Fruit fly (Drosophila melanogaster) whole organism, embryonic: Measurements from ENCODE around the gene CG10793.
A peak's percentile ranks its signal among the peaks of the same experiment; 100 is the strongest.

Source experiments
- Atf-2 ChIP-seq: fragments of 200-800 bp; sonication (Bioruptor generic); optimal IDR thresholded peaks from 2 replicates; lab custom pipeline; 2016; ENCODE audit warnings: missing biosample characterization, missing genetic modification characterization
- CG11723 ChIP-seq: fragments of 200-800 bp; sonication (Bioruptor generic); optimal IDR thresholded peaks from 2 replicates; lab custom pipeline; 2017; ENCODE audit warnings: missing biosample characterization, mild to moderate bottlenecking, missing genetic modification characterization
- CG1233 ChIP-seq: fragments of 200-800 bp; sonication (Bioruptor generic); optimal IDR thresholded peaks from 4 replicates; lab custom pipeline; 2018; ENCODE audit warnings: missing biosample characterization, mild to moderate bottlenecking, missing genetic modification characterization
- CG13123 ChIP-seq: fragments of 200-800 bp; sonication (Bioruptor generic); optimal IDR thresholded peaks from 2 replicates; lab custom pipeline; 2016; ENCODE audit warnings: missing biosample characterization, missing genetic modification characterization
- CG14441 ChIP-seq: fragments of 200-800 bp; sonication (Bioruptor generic); IDR thresholded peaks from 2 replicates; pipeline ENCODE4 v1.3.6; 2022; ENCODE audit warnings: missing biosample characterization, missing genetic modification characterization
- CG1529 ChIP-seq: fragments of 200-800 bp; sonication (Bioruptor generic); optimal IDR thresholded peaks from 3 replicates; lab custom pipeline; 2018; ENCODE audit warnings: missing biosample characterization, missing genetic modification characterization
- CG15479 ChIP-seq: fragments of 200-800 bp; sonication (Bioruptor generic); optimal IDR thresholded peaks from 3 replicates; lab custom pipeline; 2019; ENCODE audit warnings: missing biosample characterization, mild to moderate bottlenecking, missing genetic modification characterization, moderate library complexity
- CG1792 ChIP-seq: fragments of 200-800 bp; sonication (Bioruptor generic); optimal IDR thresholded peaks from 2 replicates; lab custom pipeline; 2016; ENCODE audit warnings: missing biosample characterization, missing genetic modification characterization
- CG18011 ChIP-seq: fragments of 200-800 bp; sonication (Bioruptor generic); optimal IDR thresholded peaks from 2 replicates; lab custom pipeline; 2017; ENCODE audit warnings: missing biosample characterization, missing genetic modification characterization, mild to moderate bottlenecking, moderate library complexity, missing genotype
- CG2202 ChIP-seq: fragments of 200-800 bp; sonication (Bioruptor generic); optimal IDR thresholded peaks from 2 replicates; lab custom pipeline; 2018; ENCODE audit warnings: missing biosample characterization, mild to moderate bottlenecking, missing genetic modification characterization
- CG30431 ChIP-seq: fragments of 200-800 bp; sonication (Bioruptor generic); optimal IDR thresholded peaks from 2 replicates; lab custom pipeline; 2017; ENCODE audit warnings: missing biosample characterization, missing genetic modification characterization
- CG33557 ChIP-seq: fragments of 200-800 bp; sonication (Bioruptor generic); optimal IDR thresholded peaks from 2 replicates; lab custom pipeline; 2019; ENCODE audit warnings: missing biosample characterization, mild to moderate bottlenecking, missing genetic modification characterization, moderate library complexity
- CG34224 ChIP-seq: fragments of 200-800 bp; sonication (Bioruptor generic); IDR thresholded peaks from 3 replicates; pipeline ENCODE4 v1.3.6; 2022; ENCODE audit warnings: missing biosample characterization, missing genetic modification characterization; ENCODE audit not compliant: partially characterized antibody
- CG43689 ChIP-seq: fragments of 200-800 bp; sonication (Bioruptor generic); IDR thresholded peaks from 2 replicates; pipeline ENCODE4 v1.3.6; 2022; ENCODE audit warnings: missing biosample characterization, missing genetic modification characterization
- CG4854 ChIP-seq: fragments of 200-800 bp; sonication (Bioruptor generic); optimal IDR thresholded peaks from 2 replicates; lab custom pipeline; 2016; ENCODE audit warnings: missing biosample characterization, missing genetic modification characterization, inconsistent platforms
- CG6689 ChIP-seq: fragments of 200-800 bp; sonication (Bioruptor generic); IDR thresholded peaks from 2 replicates; pipeline ENCODE4 v1.3.6; 2022; ENCODE audit warnings: missing biosample characterization, missing genetic modification characterization
- CG6791 ChIP-seq: fragments of 200-800 bp; sonication (Bioruptor generic); IDR thresholded peaks from 3 replicates; pipeline ENCODE4 v1.3.6; 2022; ENCODE audit warnings: missing biosample characterization, missing genetic modification characterization; ENCODE audit not compliant: partially characterized antibody
- CG7963 ChIP-seq: fragments of 200-800 bp; sonication (Bioruptor generic); IDR thresholded peaks from 3 replicates; pipeline ENCODE4 v1.3.6; 2022; ENCODE audit warnings: missing biosample characterization, missing genetic modification characterization; ENCODE audit not compliant: partially characterized antibody
- CG8924 ChIP-seq: fragments of 200-800 bp; optimal IDR thresholded peaks from 3 replicates; lab custom pipeline; 2019; ENCODE audit warnings: missing biosample characterization, mild to moderate bottlenecking, missing genetic modification characterization, moderate library complexity
- CG9215 ChIP-seq: fragments of 200-800 bp; sonication (Bioruptor generic); IDR thresholded peaks from 2 replicates; pipeline ENCODE4 v1.3.6; 2022; ENCODE audit warnings: missing biosample characterization, missing genetic modification characterization
- CG9932 ChIP-seq: fragments of 200-800 bp; sonication (Bioruptor generic); IDR thresholded peaks from 2 replicates; pipeline ENCODE4 v1.3.6; 2022; ENCODE audit warnings: missing biosample characterization, missing genetic modification characterization
- D19B ChIP-seq: fragments of 200-800 bp; sonication (Bioruptor generic); optimal IDR thresholded peaks from 2 replicates; lab custom pipeline; 2017; ENCODE audit warnings: missing biosample characterization, mild to moderate bottlenecking, missing genetic modification characterization
- Dip2 ChIP-seq: fragments of 200-800 bp; sonication (Bioruptor generic); IDR thresholded peaks from 2 replicates; pipeline ENCODE4 v1.3.6; 2022; ENCODE audit warnings: missing biosample characterization, missing genetic modification characterization
- Doc3 ChIP-seq: fragments of 200-800 bp; sonication (Bioruptor generic); IDR thresholded peaks from 3 replicates; pipeline ENCODE4 v1.3.6; 2022; ENCODE audit warnings: missing biosample characterization, missing genetic modification characterization; ENCODE audit not compliant: partially characterized antibody
- Fer2 ChIP-seq: fragments of 200-800 bp; sonication (Bioruptor generic); optimal IDR thresholded peaks from 2 replicates; lab custom pipeline; 2018; ENCODE audit warnings: missing biosample characterization, mild to moderate bottlenecking, missing genetic modification characterization, moderate library complexity
- Hsf ChIP-seq: fragments of 200-800 bp; sonication (Bioruptor generic); optimal IDR thresholded peaks from 3 replicates; lab custom pipeline; 2016; ENCODE audit warnings: missing biosample characterization, missing genetic modification characterization
- Myb ChIP-seq: fragments of 200-800 bp; sonication (Bioruptor generic); optimal IDR thresholded peaks from 2 replicates; lab custom pipeline; 2016; ENCODE audit warnings: missing biosample characterization, missing genetic modification characterization
- Nf-YB ChIP-seq: fragments of 200-800 bp; sonication (Bioruptor generic); optimal IDR thresholded peaks from 3 replicates; lab custom pipeline; 2019; ENCODE audit warnings: missing biosample characterization, mild to moderate bottlenecking, missing genetic modification characterization, moderate library complexity
- Optix ChIP-seq: fragments of 200-800 bp; sonication (Bioruptor generic); IDR thresholded peaks from 3 replicates; pipeline ENCODE4 v1.3.6; 2022; ENCODE audit warnings: missing biosample characterization, missing genetic modification characterization
- Stat92E ChIP-seq, 3 experiments: fragments of >200 bp in 2 of 3; fragments of 200-800 bp in 1 of 3; sonication (Bioruptor generic) in 1 of 3; optimal IDR thresholded peaks; 2 replicates each; lab custom pipeline; 2017 to 2019; ENCODE audit warnings: missing biosample characterization in 3 of 3, missing genetic modification characterization in 3 of 3, mild to moderate bottlenecking in 1 of 3, moderate library complexity in 1 of 3
- Vsx1 ChIP-seq: fragments of 200-800 bp; sonication (Bioruptor generic); optimal IDR thresholded peaks from 2 replicates; lab custom pipeline; 2017; ENCODE audit warnings: missing biosample characterization, mild to moderate bottlenecking, missing genetic modification characterization, missing genetic modification reagents
- btn ChIP-seq: fragments of 200-800 bp; sonication (Bioruptor generic); optimal IDR thresholded peaks from 2 replicates; lab custom pipeline; 2016; ENCODE audit warnings: missing biosample characterization, missing genetic modification characterization
- croc ChIP-seq: fragments of 200-800 bp; sonication (Bioruptor generic); conservative IDR thresholded peaks from 3 replicates; pipeline ENCODE4 v1.3.6; 2022; ENCODE audit warnings: missing biosample characterization, missing genetic modification characterization
- crol ChIP-seq: fragments of 200-800 bp; sonication (Bioruptor generic); IDR thresholded peaks from 2 replicates; pipeline ENCODE4 v1.3.6; 2022; ENCODE audit warnings: missing biosample characterization, missing genetic modification characterization
- da ChIP-seq: fragments of 200-800 bp; sonication (Bioruptor generic); optimal IDR thresholded peaks from 2 replicates; lab custom pipeline; 2016; ENCODE audit warnings: missing biosample characterization, missing genetic modification characterization
- dmrt11E ChIP-seq: fragments of 200-800 bp; sonication (Bioruptor generic); optimal IDR thresholded peaks from 3 replicates; lab custom pipeline; 2018; ENCODE audit warnings: missing biosample characterization, mild to moderate bottlenecking, missing genetic modification characterization, moderate library complexity
- ems ChIP-seq: fragments of 200-800 bp; sonication (Bioruptor generic); optimal IDR thresholded peaks from 3 replicates; lab custom pipeline; 2016; ENCODE audit warnings: missing biosample characterization, missing genetic modification characterization
- esg ChIP-seq: fragments of 200-800 bp; sonication (Bioruptor generic); conservative IDR thresholded peaks from 2 replicates; pipeline ENCODE4 v1.3.6; 2022; ENCODE audit warnings: missing biosample characterization, missing genetic modification characterization
- gcm2 ChIP-seq: fragments of 200-800 bp; sonication (Bioruptor generic); optimal IDR thresholded peaks from 2 replicates; lab custom pipeline; 2016; ENCODE audit warnings: missing biosample characterization, missing genetic modification characterization
- gem ChIP-seq: fragments of 200-800 bp; sonication (Bioruptor generic); optimal IDR thresholded peaks from 2 replicates; lab custom pipeline; 2019; ENCODE audit warnings: missing biosample characterization, mild to moderate bottlenecking, missing genetic modification characterization, moderate library complexity
- luna ChIP-seq: fragments of 200-800 bp; sonication (Bioruptor generic); optimal IDR thresholded peaks from 2 replicates; lab custom pipeline; 2016; ENCODE audit warnings: missing biosample characterization, missing genetic modification characterization
- maf-S ChIP-seq: fragments of 200-800 bp; sonication (Bioruptor generic); optimal IDR thresholded peaks from 2 replicates; lab custom pipeline; 2016; ENCODE audit warnings: missing biosample characterization, missing genetic modification characterization
- mirr ChIP-seq: fragments of 200-800 bp; sonication (Bioruptor generic); optimal IDR thresholded peaks from 3 replicates; lab custom pipeline; 2018; ENCODE audit warnings: missing biosample characterization, mild to moderate bottlenecking, missing genetic modification characterization
- tap ChIP-seq: fragments of 200-800 bp; optimal IDR thresholded peaks from 3 replicates; lab custom pipeline; 2019; ENCODE audit warnings: missing biosample characterization, mild to moderate bottlenecking, missing genetic modification characterization, moderate library complexity
- tio ChIP-seq: fragments of 200-800 bp; sonication (Bioruptor generic); optimal IDR thresholded peaks from 2 replicates; lab custom pipeline; 2017; ENCODE audit warnings: missing biosample characterization, missing genetic modification characterization, inconsistent platforms
- tna ChIP-seq: fragments of 200-800 bp; sonication (Bioruptor generic); IDR thresholded peaks from 2 replicates; pipeline ENCODE4 v1.3.6; 2022; ENCODE audit warnings: missing biosample characterization, missing genetic modification characterization; ENCODE audit not compliant: partially characterized antibody
- tup ChIP-seq: fragments of 200-800 bp; sonication (Bioruptor generic); optimal IDR thresholded peaks from 2 replicates; lab custom pipeline; 2016; ENCODE audit warnings: missing biosample characterization, mild to moderate bottlenecking, missing genetic modification characterization, moderate library complexity
- usp ChIP-seq: fragments of >200 bp; optimal IDR thresholded peaks from 2 replicates; lab custom pipeline; 2017; ENCODE audit warnings: missing biosample characterization, missing genetic modification characterization
- vfl ChIP-seq: fragments of 200-800 bp; sonication (Bioruptor generic); optimal IDR thresholded peaks from 2 replicates; lab custom pipeline; 2016; ENCODE audit warnings: missing biosample characterization, missing genetic modification characterization
- zfh1 ChIP-seq: fragments of 200-800 bp; sonication (Bioruptor generic); IDR thresholded peaks from 3 replicates; pipeline ENCODE4 v1.3.6; 2022; ENCODE audit warnings: missing biosample characterization, missing genetic modification characterization
- zfh2 ChIP-seq: fragments of 200-800 bp; sonication (Bioruptor generic); optimal IDR thresholded peaks from 2 replicates; lab custom pipeline; 2016; ENCODE audit warnings: missing biosample characterization, missing genetic modification characterization

Gene CG10793

dm6 chrX:3328980-3329379, 12.8 kb upstream of the CG10793 start (continued):
- no peak for TF ChIP-seq dmrt11E (tag; lab: Kevin White, UChicago)
- TF ChIP-seq CG11723 (GFP tag; lab: Kevin White, UChicago): peak; percentile 60
- peak; percentile 33; the same call in 1 of the 2 replicates for TF ChIP-seq Dip2 (GFP tag; lab: Robert Waterston, UW)
- peak; percentile 73 for TF ChIP-seq ems (GFP tag; lab: Kevin White, UChicago)
- peak; percentile 87 for TF ChIP-seq CG9932 (GFP tag; lab: Robert Waterston, UW)
- no peak for TF ChIP-seq btn (GFP tag; lab: Kevin White, UChicago)
- no peak; the same call in 2 of the 3 replicates for TF ChIP-seq croc
- TF ChIP-seq CG6791 (GFP tag; lab: Robert Waterston, UW): no peak
- no peak for TF ChIP-seq CG33557
- TF ChIP-seq CG30431 (GFP tag; lab: Kevin White, UChicago): peak; percentile 42
- peak; percentile 58 for TF ChIP-seq maf-S (GFP tag; lab: Kevin White, UChicago)
- peak; percentile 9 for TF ChIP-seq CG1529 (GFP tag; lab: Kevin White, UChicago)
- peak; percentile 27 for TF ChIP-seq gcm2 (GFP tag; lab: Kevin White, UChicago)
- no peak for TF ChIP-seq CG8924
- TF ChIP-seq tap (tag; lab: Kevin White, UChicago): peak; percentile 52
- peak; percentile 64 for TF ChIP-seq esg (GFP tag; lab: Robert Waterston, UW)
- TF ChIP-seq da (GFP tag; lab: Kevin White, UChicago): peak; percentile 29
- peak; percentile 36 for TF ChIP-seq Atf-2 (GFP tag; lab: Kevin White, UChicago)
- no peak for TF ChIP-seq vfl
- TF ChIP-seq usp (GFP tag; lab: Kevin White, UChicago): no peak
- TF ChIP-seq crol (GFP tag; lab: Robert Waterston, UW): no peak
- peak; percentile 71 for TF ChIP-seq Hsf (GFP tag; lab: Kevin White, UChicago)
- no peak for TF ChIP-seq CG34224 (GFP tag; lab: Robert Waterston, UW)
- TF ChIP-seq CG4854 (GFP tag; lab: Kevin White, UChicago): peak; percentile 23
- peak; percentile 84 for TF ChIP-seq CG14441 (GFP tag; lab: Robert Waterston, UW)
- TF ChIP-seq luna: peak; percentile 61
- peak; percentile 39 for TF ChIP-seq tup
- TF ChIP-seq CG43689 (GFP tag; lab: Robert Waterston, UW): peak; percentile 48
- peak; percentile 42 for TF ChIP-seq Vsx1
- TF ChIP-seq CG2202 (tag; lab: Kevin White, UChicago): no peak
- TF ChIP-seq Doc3: no peak
- peak; percentile 67 for TF ChIP-seq mirr
- TF ChIP-seq CG6689 (GFP tag; lab: Robert Waterston, UW): peak; percentile 79
- peak; percentile 9 for TF ChIP-seq Nf-YB (GFP tag; lab: Kevin White, UChicago)
- TF ChIP-seq tna (GFP tag; lab: Robert Waterston, UW): no peak
- TF ChIP-seq Optix (GFP tag; lab: Robert Waterston, UW): peak; percentile 75
- TF ChIP-seq CG7963 (GFP tag; lab: Robert Waterston, UW): no peak
- TF ChIP-seq zfh1 (GFP tag; lab: Robert Waterston, UW): peak; percentile 61; the same call in 2 of the 3 replicates
- peak; percentile 66 for TF ChIP-seq zfh2 (GFP tag; lab: Kevin White, UChicago)
- TF ChIP-seq CG1233 (GFP tag; lab: Kevin White, UChicago): peak; percentile 64
- peak; percentile 60 for TF ChIP-seq D19B (GFP tag; lab: Kevin White, UChicago)
- TF ChIP-seq CG15479 (GFP tag; lab: Kevin White, UChicago): no peak
- peak; percentile 75 for TF ChIP-seq CG18011 (GFP tag; lab: Kevin White, UChicago)
- peak; percentile 35 for TF ChIP-seq CG1792 (GFP tag; lab: Kevin White, UChicago)
- TF ChIP-seq tio: peak; percentile 17
- TF ChIP-seq Myb: peak; percentile 27
- no peak for TF ChIP-seq Stat92E (GFP tag; optimal IDR thresholded peaks at IDR 0.05; lab: Kevin White, UChicago)
- TF ChIP-seq CG13123 (GFP tag; lab: Kevin White, UChicago): no peak
- TF ChIP-seq gem (tag; lab: Kevin White, UChicago): peak; percentile 78
- TF ChIP-seq CG9215: peak; percentile 58
- peak; percentile 66 for TF ChIP-seq Fer2 (tag; lab: Kevin White, UChicago)
